Worm (Caenorhabditis elegans) whole organism, L1 larva: ENCODE results near the gene ins-15.
A peak's percentile ranks its signal among the peaks of the same experiment; 100 is the strongest.

Experiments used
- aly-2 ChIP-seq: fragments of 150-350 bp; optimal IDR thresholded peaks from 2 replicates; lab custom pipeline; 2014; ENCODE audit warnings: missing biosample characterization, missing genetic modification characterization
- ama-1 ChIP-seq: fragments of 150-350 bp; optimal IDR thresholded peaks from 2 replicates; lab custom pipeline; 2014
- blmp-1 ChIP-seq: fragments of 150-350 bp; optimal IDR thresholded peaks from 2 replicates; lab custom pipeline; 2014; ENCODE audit warnings: missing biosample characterization, missing genetic modification characterization
- ceh-8 ChIP-seq: fragments of 200-800 bp; sonication (Bioruptor generic); optimal IDR thresholded peaks from 2 replicates; lab custom pipeline; 2018; ENCODE audit warnings: mild to moderate bottlenecking, missing genetic modification characterization, moderate library complexity, missing compliant biosample characterization
- ceh-88 ChIP-seq: fragments of 200-800 bp; sonication (Bioruptor generic); IDR thresholded peaks from 2 replicates; pipeline ENCODE4 v1.3.6; 2022; ENCODE audit warnings: missing genetic modification characterization, missing compliant biosample characterization
- efl-1 ChIP-seq, 4 experiments: fragments of 150-350 bp; optimal IDR thresholded peaks in 3 of 4; peaks in 1 of 4; 1 replicate in 1 of 4; 2 replicates in 3 of 4; lab custom pipeline; 2014; ENCODE audit warnings: missing biosample characterization in 2 of 4, missing genetic modification characterization in 2 of 4, missing genetic modification reagents in 2 of 4
- egl-27 ChIP-seq, 2 experiments: fragments of 150-350 bp in 1 of 2; sonication (generic microtip); optimal IDR thresholded peaks; 3 replicates each; lab custom pipeline; 2017 to 2018; ENCODE audit warnings: missing biosample characterization in 2 of 2, missing genetic modification characterization in 2 of 2, missing genetic modification reagents in 2 of 2
- fkh-4 ChIP-seq: sonication (generic microtip); optimal IDR thresholded peaks from 2 replicates; lab custom pipeline; 2016; ENCODE audit warnings: missing compliant biosample characterization, missing genetic modification characterization, borderline replicate concordance
- fos-1 ChIP-seq: fragments of 150-350 bp; optimal IDR thresholded peaks from 2 replicates; lab custom pipeline; 2014; ENCODE audit warnings: missing biosample characterization, missing genetic modification characterization
- hlh-17 ChIP-seq: fragments of 200-800 bp; sonication (Bioruptor generic); optimal IDR thresholded peaks from 2 replicates; lab custom pipeline; 2018; ENCODE audit warnings: missing genetic modification characterization, mild to moderate bottlenecking, missing compliant biosample characterization, moderate library complexity, borderline replicate concordance
- hlh-4 ChIP-seq: sonication (generic microtip); optimal IDR thresholded peaks from 2 replicates; lab custom pipeline; 2016; ENCODE audit warnings: mild to moderate bottlenecking, missing genetic modification characterization, missing compliant biosample characterization
- irx-1 ChIP-seq: sonication (generic microtip); optimal IDR thresholded peaks from 2 replicates; lab custom pipeline; 2016; ENCODE audit warnings: missing genetic modification characterization, missing compliant biosample characterization
- isw-1 ChIP-seq: fragments of 200-800 bp; sonication (Bioruptor generic); IDR thresholded peaks from 2 replicates; pipeline ENCODE4 v1.3.6; 2022; ENCODE audit warnings: missing genetic modification characterization, missing compliant biosample characterization
- lin-13 ChIP-seq: fragments of 150-350 bp; optimal IDR thresholded peaks from 2 replicates; lab custom pipeline; 2014; ENCODE audit warnings: missing biosample characterization, missing genetic modification reagents, missing genetic modification characterization
- lin-14 ChIP-seq: fragments of 200-800 bp; sonication (Bioruptor generic); optimal IDR thresholded peaks from 2 replicates; lab custom pipeline; 2018; ENCODE audit warnings: mild to moderate bottlenecking, missing genetic modification characterization, moderate library complexity, missing compliant biosample characterization
- lsy-2 ChIP-seq, 2 experiments: fragments of 150-350 bp; optimal IDR thresholded peaks; 2 replicates each; lab custom pipeline; 2014; ENCODE audit warnings: missing biosample characterization in 2 of 2, missing genetic modification characterization in 2 of 2
- mef-2 ChIP-seq: fragments of 150-350 bp; optimal IDR thresholded peaks from 2 replicates; lab custom pipeline; 2014; ENCODE audit warnings: missing biosample characterization, missing genetic modification characterization
- nhr-12 ChIP-seq: sonication (generic microtip); optimal IDR thresholded peaks from 2 replicates; lab custom pipeline; 2017; ENCODE audit warnings: missing biosample characterization, missing genetic modification characterization
- nhr-28 ChIP-seq: fragments of 150-350 bp; optimal IDR thresholded peaks from 2 replicates; lab custom pipeline; 2014; ENCODE audit warnings: missing biosample characterization, missing genetic modification characterization
- nhr-76 ChIP-seq: sonication (generic microtip); optimal IDR thresholded peaks from 2 replicates; lab custom pipeline; 2017; ENCODE audit warnings: missing biosample characterization, missing genetic modification characterization
- nhr-85 ChIP-seq: sonication (generic microtip); peaks from one replicate; lab custom pipeline; 2016; ENCODE audit warnings: missing genetic modification characterization, inconsistent platforms, missing compliant biosample characterization
- nhr-90 ChIP-seq: sonication (generic microtip); optimal IDR thresholded peaks from 2 replicates; lab custom pipeline; 2016; ENCODE audit warnings: mild to moderate bottlenecking, missing genetic modification characterization, missing compliant biosample characterization; ENCODE audit not compliant: poor library complexity
- snu-23 ChIP-seq: sonication (generic microtip); optimal IDR thresholded peaks from 2 replicates; lab custom pipeline; 2016; ENCODE audit warnings: missing genetic modification characterization, missing compliant biosample characterization
- sox-4 ChIP-seq: sonication (generic microtip); optimal IDR thresholded peaks from 2 replicates; lab custom pipeline; 2016; ENCODE audit warnings: missing genetic modification characterization, missing compliant biosample characterization
- tlp-1 ChIP-seq: fragments of 150-350 bp; optimal IDR thresholded peaks from 2 replicates; lab custom pipeline; 2014; ENCODE audit warnings: missing biosample characterization, missing genetic modification characterization
- unc-30 ChIP-seq: sonication (generic microtip); optimal IDR thresholded peaks from 2 replicates; lab custom pipeline; 2017; ENCODE audit warnings: missing biosample characterization, missing genetic modification characterization
- unc-86 ChIP-seq: sonication (generic microtip); optimal IDR thresholded peaks from 2 replicates; lab custom pipeline; 2016; ENCODE audit warnings: missing genetic modification characterization, missing compliant biosample characterization
- unc-98 ChIP-seq: fragments of 200-800 bp; sonication (Bioruptor generic); IDR thresholded peaks from 2 replicates; pipeline ENCODE4 v1.3.6; 2022; ENCODE audit warnings: missing genetic modification characterization, missing compliant biosample characterization
- zag-1 ChIP-seq: fragments of 150-350 bp; optimal IDR thresholded peaks from 2 replicates; lab custom pipeline; 2014; ENCODE audit warnings: missing biosample characterization, missing genetic modification characterization
- ztf-11 ChIP-seq, 2 experiments: sonication (generic microtip); optimal IDR thresholded peaks; 2 replicates each; lab custom pipeline; 2016 to 2017; ENCODE audit warnings: missing genetic modification characterization in 2 of 2, missing biosample characterization in 1 of 2, missing compliant biosample characterization in 1 of 2

The ins-15 gene

DNA sequence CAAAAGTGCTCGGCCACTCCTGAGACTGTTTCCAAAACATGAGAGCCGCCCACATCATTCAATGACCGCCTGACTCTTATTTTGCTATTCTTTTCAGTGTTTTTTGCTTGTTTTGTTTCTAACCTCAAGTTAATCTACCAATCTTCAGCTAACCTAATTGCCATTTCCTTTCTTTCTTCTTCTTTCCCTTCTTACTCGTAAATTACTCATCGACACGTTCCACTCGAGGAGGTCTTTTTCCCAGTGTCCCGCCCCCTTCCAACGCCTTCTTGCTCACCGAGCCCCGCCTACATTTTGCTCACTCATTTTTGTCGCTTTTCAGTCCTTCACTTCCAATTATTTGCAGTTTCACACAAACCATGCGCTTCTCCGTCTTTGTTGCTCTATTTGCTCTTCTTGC lies 20.2 kb upstream of the ins-15 start, which contains the start of gene nlp-50:
Gene nlp-50 (plus strand): TSS at position 301 of the 400 bp plus-strand sequence.
- TF ChIP-seq zag-1 (tag; lab: Kevin White, UChicago) (no peak), lin-14 (peak; percentile 2), efl-1 (optimal IDR thresholded peaks at IDR 0.05; lab: Kevin White, UChicago) (no peak), efl-1 (GFP tag; optimal IDR thresholded peaks at IDR 0.05 in 1 of 2; lab: Kevin White, UChicago) (no peak), fos-1 (tag; lab: Kevin White, UChicago) (no peak), nhr-76 (tag; lab: Kevin White, UChicago) (no peak)
- TF ChIP-seq, all 84 proteins: peak for 1

DNA sequence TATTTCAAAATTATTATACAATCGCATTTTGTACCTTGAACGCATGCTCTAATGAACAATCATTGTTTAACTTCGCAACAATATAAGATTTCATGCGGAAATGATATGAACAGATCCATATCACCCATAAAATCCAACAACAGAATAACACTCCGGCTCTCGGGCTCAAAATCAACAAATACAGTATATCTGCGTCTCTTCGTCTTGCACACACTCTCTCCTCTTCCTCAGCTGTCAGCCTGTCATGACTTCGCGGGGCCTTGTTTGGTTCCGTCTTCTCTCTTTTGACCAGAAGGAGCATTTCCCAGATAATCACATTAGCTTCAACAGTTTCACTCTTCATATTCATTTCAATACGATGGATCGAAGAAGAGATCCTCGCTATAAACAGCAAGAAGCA lies 11.7 kb upstream of the ins-15 start, which contains the start of gene F41G3.3:
Gene F41G3.3 (plus strand): TSS at position 301 of the 400 bp plus-strand sequence.
- TF ChIP-seq isw-1 (GFP tag; lab: Robert Waterston, UW) (no peak), unc-98 (GFP tag; lab: Robert Waterston, UW) (no peak), aly-2 (tag; lab: Kevin White, UChicago) (no peak), snu-23 (no peak), sox-4 (tag; lab: Kevin White, UChicago) (no peak), fkh-4 (tag; lab: Kevin White, UChicago) (no peak), irx-1 (tag; lab: Kevin White, UChicago) (no peak), hlh-4 (tag; lab: Kevin White, UChicago) (no peak), unc-30 (tag; lab: Kevin White, UChicago) (no peak), ceh-8 (GFP tag; lab: Kevin White, UChicago) (no peak)
- TF ChIP-seq, all 84 proteins: peak for 0

DNA sequence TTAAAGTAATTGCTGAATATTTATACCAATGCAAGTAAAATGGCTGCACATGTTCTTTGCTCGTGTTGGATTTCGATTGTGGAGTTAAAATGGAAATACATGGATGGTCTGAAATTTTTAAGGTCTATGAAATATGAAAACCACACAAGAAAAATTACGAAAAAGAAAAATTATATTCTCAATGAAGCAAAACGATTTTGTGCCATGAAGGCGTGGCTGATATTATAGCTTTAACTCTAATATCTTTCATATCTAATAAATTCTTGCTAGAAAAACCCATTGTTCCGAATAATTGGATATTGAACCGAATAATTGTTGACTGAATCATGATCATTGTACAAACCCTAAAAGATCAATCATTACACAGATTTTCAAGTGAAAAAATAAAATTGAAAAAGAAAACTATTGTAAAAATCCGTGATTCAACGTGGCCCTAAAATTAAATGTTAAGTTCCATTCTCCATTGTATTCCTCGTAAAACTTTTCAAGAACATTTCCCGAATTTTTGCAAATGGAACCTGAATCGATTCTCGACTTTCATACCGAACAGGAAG lies 10.2 kb upstream of the ins-15 start, which contains the start of the genes srx-95 and fis-1:
Gene srx-95 (minus strand): TSS at position 101 of the 554 bp plus-strand sequence.
Gene fis-1 (plus strand): TSS at position 504 of the 554 bp plus-strand sequence.
- TF ChIP-seq hlh-17 (GFP tag; lab: Kevin White, UChicago): no peak
- TF ChIP-seq ceh-88 (GFP tag; lab: Robert Waterston, UW): no peak
- TF ChIP-seq nhr-28 (tag; lab: Kevin White, UChicago): no peak

DNA sequence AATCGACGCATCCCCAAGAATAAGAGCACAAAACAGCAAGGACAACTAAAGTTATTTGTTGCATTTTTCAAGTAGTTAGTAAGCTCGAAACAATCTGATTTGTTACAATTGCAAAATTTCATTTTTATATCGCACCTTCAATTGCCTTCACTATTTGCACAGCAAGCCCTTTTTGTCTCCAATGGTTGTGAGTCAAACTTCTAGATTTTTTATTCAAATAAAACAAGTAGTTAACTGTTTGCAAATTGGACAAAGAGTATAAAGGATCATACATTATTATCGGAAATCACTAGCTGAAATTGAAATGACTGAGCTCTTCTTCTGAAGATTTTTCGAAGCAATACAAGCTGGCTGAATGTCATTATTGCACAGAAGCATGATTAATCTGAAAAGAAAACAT lies 8.3 kb upstream of the ins-15 start, which contains the start of gene F41G3.21:
Gene F41G3.21 (minus strand): TSS at position 101 of the 400 bp plus-strand sequence.
- no peak for TF ChIP-seq lin-13 (GFP tag; lab: Kevin White, UChicago)
- no peak for TF ChIP-seq unc-86 (tag; lab: Kevin White, UChicago)
- TF ChIP-seq egl-27 (tag; optimal IDR thresholded peaks at IDR 0.05; lab: Kevin White, UChicago): no peak
- TF ChIP-seq nhr-85: no peak
- no peak for TF ChIP-seq blmp-1 (tag; lab: Kevin White, UChicago)
- TF ChIP-seq mef-2 (tag; lab: Kevin White, UChicago): no peak
- no peak for TF ChIP-seq nhr-12 (tag; lab: Kevin White, UChicago)

DNA sequence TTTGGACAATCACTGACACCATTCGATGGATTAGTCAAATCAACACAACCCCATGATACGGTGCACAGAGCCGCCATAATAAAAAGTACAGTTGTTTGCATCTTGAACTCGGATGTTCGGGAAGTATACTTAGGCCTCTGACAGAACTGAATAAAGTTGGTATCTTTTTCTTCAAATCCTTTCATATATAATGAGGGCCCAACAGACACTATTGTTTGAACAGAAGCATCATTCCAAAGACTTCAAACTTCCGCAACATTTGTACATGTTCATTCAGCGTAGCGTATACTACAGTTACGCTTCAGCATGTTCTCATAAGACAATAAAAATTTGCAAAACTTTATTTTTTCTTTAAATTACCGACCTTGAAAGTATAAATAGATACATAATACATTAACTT lies 7.5 kb upstream of the ins-15 start, which contains the start of gene F41G3.19:
Gene F41G3.19 (minus strand): TSS at position 101 of the 400 bp plus-strand sequence.
- TF ChIP-seq tlp-1 (tag; lab: Kevin White, UChicago) (no peak), lin-13 (GFP tag; lab: Kevin White, UChicago) (no peak), ztf-11 (tag; optimal IDR thresholded peaks at IDR 0.05; lab: Kevin White, UChicago) (no peak), lsy-2 (tag; optimal IDR thresholded peaks at IDR 0.05; lab: Kevin White, UChicago) (no peak), ama-1 (no peak), mef-2 (tag; lab: Kevin White, UChicago) (no peak), egl-27 (tag; optimal IDR thresholded peaks at IDR 0.05; lab: Kevin White, UChicago) (no peak), nhr-90 (tag; lab: Kevin White, UChicago) (no peak)

DNA sequence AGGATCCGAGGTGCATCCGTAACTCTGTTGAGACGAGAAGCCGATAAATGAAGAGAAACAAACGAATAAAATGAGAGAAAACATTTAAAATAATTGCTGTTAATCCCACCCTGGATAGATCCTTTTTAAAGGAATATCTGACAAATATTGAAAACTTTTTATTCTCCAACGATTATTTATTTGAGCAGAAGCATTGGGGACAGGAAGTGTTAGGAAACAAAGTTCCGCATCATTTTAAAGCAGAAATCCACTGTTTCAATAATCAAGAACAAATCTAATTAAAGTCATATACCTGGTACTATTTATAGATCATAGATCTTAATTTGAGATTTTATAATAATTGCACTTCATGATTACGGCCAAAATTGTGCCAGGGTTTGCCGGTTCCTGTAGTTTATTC lies 6.4 kb upstream of the ins-15 start, which contains the start of gene F41G3.20:
Gene F41G3.20 (minus strand): TSS at position 101 of the 400 bp plus-strand sequence.
- no peak for TF ChIP-seq efl-1 (optimal IDR thresholded peaks at IDR 0.05; lab: Kevin White, UChicago)
- no peak for TF ChIP-seq efl-1 (GFP tag; optimal IDR thresholded peaks at IDR 0.05 in 1 of 2; lab: Kevin White, UChicago)
- no peak for TF ChIP-seq lin-14
- no peak for TF ChIP-seq egl-27 (tag; optimal IDR thresholded peaks at IDR 0.05; lab: Kevin White, UChicago)
- TF ChIP-seq ceh-88 (GFP tag; lab: Robert Waterston, UW): no peak
